Fruit fly (Drosophila melanogaster) whole organism, embryonic: ENCODE results near the gene Noa36.

ENCODE experiments used
- Bgb ChIP-seq: fragments of 200-800 bp; sonication (Bioruptor generic); IDR thresholded peaks from 2 replicates; pipeline ENCODE4 v1.3.6; 2022; ENCODE audit warnings: missing biosample characterization, missing genetic modification characterization; ENCODE audit not compliant: partially characterized antibody
- CG10147 ChIP-seq: fragments of 200-800 bp; sonication (Bioruptor generic); optimal IDR thresholded peaks from 2 replicates; lab custom pipeline; 2019; ENCODE audit warnings: missing biosample characterization, mild to moderate bottlenecking, missing genetic modification characterization, moderate library complexity
- CG10462 ChIP-seq: fragments of 200-800 bp; sonication (Bioruptor generic); optimal IDR thresholded peaks from 2 replicates; lab custom pipeline; 2016; ENCODE audit warnings: missing biosample characterization, missing genetic modification characterization
- CG11093 ChIP-seq: fragments of 200-800 bp; sonication (Bioruptor generic); IDR thresholded peaks from 3 replicates; pipeline ENCODE4 v1.3.6; 2022; ENCODE audit warnings: missing biosample characterization, missing genetic modification characterization
- CG11560 ChIP-seq: fragments of 200-800 bp; sonication (Bioruptor generic); IDR thresholded peaks from 3 replicates; pipeline ENCODE4 v1.3.6; 2022; ENCODE audit warnings: missing biosample characterization, missing genetic modification characterization
- CG12071 ChIP-seq: fragments of 200-800 bp; sonication (Bioruptor generic); optimal IDR thresholded peaks from 3 replicates; lab custom pipeline; 2018; ENCODE audit warnings: missing biosample characterization, mild to moderate bottlenecking, missing genetic modification characterization
- CG12104 ChIP-seq: fragments of 200-800 bp; sonication (Bioruptor generic); optimal IDR thresholded peaks from 3 replicates; lab custom pipeline; 2016; ENCODE audit warnings: missing biosample characterization, missing genetic modification characterization
- CG14050 ChIP-seq: fragments of 200-800 bp; sonication (Bioruptor generic); IDR thresholded peaks from 3 replicates; pipeline ENCODE4 v1.3.6; 2022; ENCODE audit warnings: missing biosample characterization, missing genetic modification characterization
- CG16815 ChIP-seq: fragments of 200-800 bp; sonication (Bioruptor generic); optimal IDR thresholded peaks from 3 replicates; lab custom pipeline; 2017; ENCODE audit warnings: missing biosample characterization, mild to moderate bottlenecking, missing genetic modification characterization
- CG17328 ChIP-seq: fragments of 200-800 bp; sonication (Bioruptor generic); IDR thresholded peaks from 2 replicates; pipeline ENCODE4 v1.3.6; 2022; ENCODE audit warnings: missing biosample characterization, missing genetic modification characterization
- CG17385 ChIP-seq: fragments of 200-800 bp; sonication (Bioruptor generic); optimal IDR thresholded peaks from 3 replicates; lab custom pipeline; 2018; ENCODE audit warnings: missing biosample characterization, mild to moderate bottlenecking, missing genetic modification characterization
- CG17802 ChIP-seq: fragments of 200-800 bp; sonication (Bioruptor generic); optimal IDR thresholded peaks from 2 replicates; lab custom pipeline; 2018; ENCODE audit warnings: missing biosample characterization, mild to moderate bottlenecking, missing genetic modification characterization, moderate library complexity
- CG18476 ChIP-seq: fragments of 200-800 bp; sonication (Bioruptor generic); optimal IDR thresholded peaks from 2 replicates; lab custom pipeline; 2016; ENCODE audit warnings: missing biosample characterization, mild to moderate bottlenecking, missing genetic modification characterization
- CG2712 ChIP-seq: fragments of 200-800 bp; optimal IDR thresholded peaks from 3 replicates; lab custom pipeline; 2019; ENCODE audit warnings: missing biosample characterization, mild to moderate bottlenecking, missing genetic modification characterization, moderate library complexity
- CG6175 ChIP-seq: fragments of 200-800 bp; sonication (Bioruptor generic); IDR thresholded peaks from 3 replicates; pipeline ENCODE4 v1.3.6; 2022; ENCODE audit warnings: missing biosample characterization, missing genetic modification characterization
- CG6254 ChIP-seq: fragments of 200-800 bp; sonication (Bioruptor generic); optimal IDR thresholded peaks from 3 replicates; lab custom pipeline; 2017; ENCODE audit warnings: mild to moderate bottlenecking, missing biosample characterization, missing genetic modification reagents, missing genetic modification characterization
- CG6272 ChIP-seq: fragments of 200-800 bp; sonication (Bioruptor generic); IDR thresholded peaks from 2 replicates; pipeline ENCODE4 v1.3.6; 2022; ENCODE audit warnings: missing biosample characterization, missing genetic modification characterization
- CG6791 ChIP-seq: fragments of 200-800 bp; sonication (Bioruptor generic); IDR thresholded peaks from 3 replicates; pipeline ENCODE4 v1.3.6; 2022; ENCODE audit warnings: missing biosample characterization, missing genetic modification characterization; ENCODE audit not compliant: partially characterized antibody
- CG7271 ChIP-seq: fragments of 200-800 bp; sonication (Bioruptor generic); optimal IDR thresholded peaks from 2 replicates; lab custom pipeline; 2018; ENCODE audit warnings: missing biosample characterization, mild to moderate bottlenecking, missing genetic modification characterization, moderate library complexity
- CG9797 ChIP-seq: fragments of 200-800 bp; sonication (Bioruptor generic); optimal IDR thresholded peaks from 3 replicates; lab custom pipeline; 2018; ENCODE audit warnings: missing biosample characterization, mild to moderate bottlenecking, missing genetic modification characterization
- Dip2 ChIP-seq: fragments of 200-800 bp; sonication (Bioruptor generic); IDR thresholded peaks from 2 replicates; pipeline ENCODE4 v1.3.6; 2022; ENCODE audit warnings: missing biosample characterization, missing genetic modification characterization
- Dref ChIP-seq: fragments of 200-800 bp; sonication (Bioruptor generic); IDR thresholded peaks from 2 replicates; pipeline ENCODE4 v1.3.6; 2022; ENCODE audit warnings: missing biosample characterization, missing genetic modification characterization
- HLH54F ChIP-seq: fragments of 200-800 bp; sonication (Bioruptor generic); optimal IDR thresholded peaks from 3 replicates; lab custom pipeline; 2016; ENCODE audit warnings: missing biosample characterization, missing genetic modification characterization
- Hr3 ChIP-seq: fragments of 200-800 bp; sonication (Bioruptor generic); optimal IDR thresholded peaks from 3 replicates; lab custom pipeline; 2016; ENCODE audit warnings: missing biosample characterization, missing genetic modification characterization
- Max ChIP-seq: fragments of 200-800 bp; sonication (Bioruptor generic); optimal IDR thresholded peaks from 2 replicates; lab custom pipeline; 2016; ENCODE audit warnings: missing biosample characterization, mild to moderate bottlenecking, missing genetic modification characterization
- Myb ChIP-seq: fragments of 200-800 bp; sonication (Bioruptor generic); optimal IDR thresholded peaks from 2 replicates; lab custom pipeline; 2016; ENCODE audit warnings: missing biosample characterization, missing genetic modification characterization
- Spps ChIP-seq: fragments of 200-800 bp; sonication (Bioruptor generic); optimal IDR thresholded peaks from 2 replicates; lab custom pipeline; 2018; ENCODE audit warnings: missing biosample characterization, mild to moderate bottlenecking, missing genetic modification characterization
- Ssrp ChIP-seq: fragments of 200-800 bp; sonication (Bioruptor generic); optimal IDR thresholded peaks from 2 replicates; lab custom pipeline; 2018; ENCODE audit warnings: missing biosample characterization, mild to moderate bottlenecking, missing genetic modification characterization, moderate library complexity
- TFAM ChIP-seq: fragments of 200-800 bp; sonication (Bioruptor generic); optimal IDR thresholded peaks from 2 replicates; lab custom pipeline; 2017; ENCODE audit warnings: missing biosample characterization, missing genetic modification characterization, inconsistent platforms
- Taf1 ChIP-seq: fragments of 200-800 bp; sonication (Bioruptor generic); IDR thresholded peaks from 2 replicates; pipeline ENCODE4 v1.3.6; 2022; ENCODE audit warnings: missing biosample characterization, missing genetic modification characterization
- ara ChIP-seq: fragments of 200-800 bp; sonication (Bioruptor generic); IDR thresholded peaks from 2 replicates; pipeline ENCODE4 v1.3.6; 2022; ENCODE audit warnings: missing biosample characterization, missing genetic modification characterization
- cg ChIP-seq: fragments of 200-800 bp; sonication (Bioruptor generic); optimal IDR thresholded peaks from 3 replicates; lab custom pipeline; 2019; ENCODE audit warnings: missing biosample characterization, mild to moderate bottlenecking, missing genetic modification characterization, moderate library complexity
- dpn ChIP-seq, 2 experiments: fragments of 200-800 bp; sonication (Bioruptor generic); optimal IDR thresholded peaks; 3 replicates each; lab custom pipeline; 2016; ENCODE audit warnings: missing biosample characterization in 2 of 2, missing genetic modification characterization in 2 of 2
- dysf ChIP-seq: fragments of 200-800 bp; sonication (Bioruptor generic); IDR thresholded peaks from 3 replicates; pipeline ENCODE4 v1.3.6; 2022; ENCODE audit warnings: missing biosample characterization, missing genetic modification characterization
- fd64A ChIP-seq: fragments of 200-800 bp; sonication (Bioruptor generic); optimal IDR thresholded peaks from 3 replicates; lab custom pipeline; 2018; ENCODE audit warnings: missing biosample characterization, mild to moderate bottlenecking, missing genetic modification characterization
- ham ChIP-seq: fragments of 200-800 bp; sonication (Bioruptor generic); IDR thresholded peaks from 2 replicates; pipeline ENCODE4 v1.3.6; 2022; ENCODE audit warnings: missing biosample characterization, missing genetic modification characterization
- hkb ChIP-seq, 2 experiments: fragments of 200-800 bp in 1 of 2; fragments of >200 bp in 1 of 2; sonication (Bioruptor generic) in 1 of 2; IDR thresholded peaks in 1 of 2; optimal IDR thresholded peaks in 1 of 2; 2 replicates each; pipeline versions ENCODE4 v1.3.6 to Lab custom; 2017 to 2022; ENCODE audit warnings: missing biosample characterization in 1 of 2, missing genetic modification characterization in 1 of 2
- maf-S ChIP-seq: fragments of 200-800 bp; sonication (Bioruptor generic); optimal IDR thresholded peaks from 2 replicates; lab custom pipeline; 2016; ENCODE audit warnings: missing biosample characterization, missing genetic modification characterization
- nmo ChIP-seq: fragments of 200-800 bp; sonication (Bioruptor generic); optimal IDR thresholded peaks from 2 replicates; lab custom pipeline; 2018; ENCODE audit warnings: missing biosample characterization, mild to moderate bottlenecking, missing genetic modification characterization, moderate library complexity
- org-1 ChIP-seq: fragments of 200-800 bp; sonication (Bioruptor generic); optimal IDR thresholded peaks from 2 replicates; lab custom pipeline; 2017; ENCODE audit warnings: missing biosample characterization, missing genetic modification characterization
- pan ChIP-seq, 4 experiments: fragments of >200 bp in 3 of 4; fragments of 200-800 bp in 1 of 4; sonication (Bioruptor generic) in 1 of 4; optimal IDR thresholded peaks in 3 of 4; IDR thresholded peaks in 1 of 4; 2 replicates each; pipeline versions ENCODE4 v1.3.6 to Lab custom; 2017 to 2022; ENCODE audit warnings: missing biosample characterization in 2 of 4, missing genetic modification characterization in 2 of 4, mixed read lengths in 1 of 4
- pita ChIP-seq: fragments of 200-800 bp; sonication (Bioruptor generic); optimal IDR thresholded peaks from 2 replicates; lab custom pipeline; 2017; ENCODE audit warnings: missing biosample characterization, mild to moderate bottlenecking, missing genetic modification characterization
- ranshi ChIP-seq: fragments of 200-800 bp; sonication (Bioruptor generic); IDR thresholded peaks from 2 replicates; pipeline ENCODE4 v1.3.6; 2022; ENCODE audit warnings: missing biosample characterization, missing genetic modification characterization
- ro ChIP-seq: fragments of 200-800 bp; sonication (Bioruptor generic); IDR thresholded peaks from 2 replicates; pipeline ENCODE4 v1.3.6; 2022; ENCODE audit warnings: missing biosample characterization, missing genetic modification characterization
- slbo ChIP-seq: fragments of 200-800 bp; sonication (Bioruptor generic); IDR thresholded peaks from 2 replicates; pipeline ENCODE4 v1.3.6; 2022; ENCODE audit warnings: missing biosample characterization, missing genetic modification characterization
- sna ChIP-seq: fragments of 200-800 bp; sonication (Bioruptor generic); IDR thresholded peaks from 2 replicates; pipeline ENCODE4 v1.3.6; 2022; ENCODE audit warnings: missing biosample characterization, missing genetic modification characterization; ENCODE audit not compliant: partially characterized antibody
- toy ChIP-seq: fragments of 200-800 bp; sonication (Bioruptor generic); IDR thresholded peaks from 2 replicates; pipeline ENCODE4 v1.3.6; 2022; ENCODE audit warnings: missing biosample characterization, missing genetic modification characterization
- trem ChIP-seq: fragments of 200-800 bp; optimal IDR thresholded peaks from 3 replicates; lab custom pipeline; 2019; ENCODE audit warnings: missing biosample characterization, mild to moderate bottlenecking, missing genetic modification characterization, moderate library complexity
- wdn ChIP-seq: fragments of 200-800 bp; sonication (Bioruptor generic); IDR thresholded peaks from 2 replicates; pipeline ENCODE4 v1.3.6; 2022; ENCODE audit warnings: missing biosample characterization, missing genetic modification characterization
- z ChIP-seq: fragments of 200-800 bp; sonication (Bioruptor generic); IDR thresholded peaks from 3 replicates; pipeline ENCODE4 v1.3.6; 2022; ENCODE audit warnings: missing biosample characterization, missing genetic modification characterization
- zfh1 ChIP-seq: fragments of 200-800 bp; sonication (Bioruptor generic); IDR thresholded peaks from 3 replicates; pipeline ENCODE4 v1.3.6; 2022; ENCODE audit warnings: missing biosample characterization, missing genetic modification characterization

Gene Noa36

dm6 chr3R:28590462-28590861 lies 8.6 kb downstream of the Noa36 start (continued):
- no peak for TF ChIP-seq CG6175
- no peak for TF ChIP-seq slbo
- peak; percentile 47 for TF ChIP-seq org-1 (GFP tag; lab: Kevin White, UChicago)
- peak; percentile 64 for TF ChIP-seq CG12071
- TF ChIP-seq CG10147: no peak
- TF ChIP-seq cg (GFP tag; lab: Kevin White, UChicago): no peak
- TF ChIP-seq Dref (GFP tag; lab: Robert Waterston, UW): no peak
- no peak for TF ChIP-seq Bgb (GFP tag; lab: Robert Waterston, UW)
- 0 out of 2 replicates have a peak, but pooled peaks have one; percentile 13 for TF ChIP-seq wdn
- TF ChIP-seq sna (GFP tag; lab: Robert Waterston, UW): no peak
- peak; percentile 5; the same call in 1 of the 2 replicates for TF ChIP-seq ranshi
- no peak for TF ChIP-seq CG16815 (GFP tag; lab: Kevin White, UChicago)
- TF ChIP-seq CG11093 (GFP tag; lab: Robert Waterston, UW): peak; percentile 27; the same call in 1 of the 3 replicates
- TF ChIP-seq CG14050 (GFP tag; lab: Robert Waterston, UW): 0 out of 3 replicates have a peak, but pooled peaks have one; percentile 30
- peak; percentile 26 for TF ChIP-seq trem (tag; lab: Kevin White, UChicago)
- TF ChIP-seq TFAM: no peak
- no peak for TF ChIP-seq pita
- no peak for TF ChIP-seq Taf1 (GFP tag; lab: Robert Waterston, UW)
- TF ChIP-seq CG10462: no peak
- TF ChIP-seq dpn (GFP tag; optimal IDR thresholded peaks at IDR 0.05; lab: Kevin White, UChicago): no peak
- no peak for TF ChIP-seq pan (optimal IDR thresholded peaks at IDR 0.05; lab: Kevin White, UChicago)
- no peak for TF ChIP-seq pan (GFP tag; optimal IDR thresholded peaks at IDR 0.05 in 1 of 2, IDR thresholded peaks at IDR 0.05 in 1 of 2)
- no peak for TF ChIP-seq CG6272 (GFP tag; lab: Robert Waterston, UW)
- peak; percentile 3 for TF ChIP-seq CG2712 (tag; lab: Kevin White, UChicago)
- peak; percentile 71 for TF ChIP-seq fd64A (GFP tag; lab: Kevin White, UChicago)
- no peak for TF ChIP-seq maf-S (GFP tag; lab: Kevin White, UChicago)
- no peak for TF ChIP-seq CG18476
- no peak for TF ChIP-seq ham (GFP tag; lab: Robert Waterston, UW)
- no peak for TF ChIP-seq Myb
- no peak for TF ChIP-seq HLH54F (GFP tag; lab: Kevin White, UChicago)
- TF ChIP-seq toy (GFP tag; lab: Robert Waterston, UW): no peak
- TF ChIP-seq CG11560 (tag; lab: Robert Waterston, UW): no peak
- TF ChIP-seq nmo (GFP tag; lab: Kevin White, UChicago): no peak
- TF ChIP-seq dysf (GFP tag; lab: Robert Waterston, UW): no peak
- TF ChIP-seq Max (GFP tag; lab: Kevin White, UChicago): no peak
- peak; percentile 68 for TF ChIP-seq CG6254 (GFP tag; lab: Kevin White, UChicago)
- peak; percentile 41 for TF ChIP-seq CG7271 (tag; lab: Kevin White, UChicago)
- no peak for TF ChIP-seq hkb (optimal IDR thresholded peaks at IDR 0.05; lab: Kevin White, UChicago)
- TF ChIP-seq hkb (GFP tag; IDR thresholded peaks at IDR 0.05; lab: Robert Waterston, UW): peak; percentile 53
- no peak for TF ChIP-seq ro (GFP tag; lab: Robert Waterston, UW)
- TF ChIP-seq Dip2: no peak
- no peak for TF ChIP-seq CG6791 (GFP tag; lab: Robert Waterston, UW)
- peak; percentile 44 for TF ChIP-seq CG17385 (GFP tag; lab: Kevin White, UChicago)
- peak; percentile 49; the same call in 1 of the 3 replicates for TF ChIP-seq z (GFP tag; lab: Robert Waterston, UW)
- peak; percentile 46; the same call in 2 of the 3 replicates for TF ChIP-seq zfh1 (GFP tag; lab: Robert Waterston, UW)
- no peak for TF ChIP-seq CG9797
- peak; percentile 5 for TF ChIP-seq CG17802
- peak; percentile 44; the same call in 1 of the 2 replicates for TF ChIP-seq ara (GFP tag; lab: Robert Waterston, UW)
- no peak for TF ChIP-seq Spps (tag; lab: Kevin White, UChicago)
- no peak for TF ChIP-seq CG12104 (GFP tag; lab: Kevin White, UChicago)
- no peak for TF ChIP-seq Hr3 (GFP tag; lab: Kevin White, UChicago)
- TF ChIP-seq Ssrp (tag; lab: Kevin White, UChicago): no peak
- TF ChIP-seq CG17328 (GFP tag; lab: Robert Waterston, UW): no peak
